Worm (Caenorhabditis elegans) whole organism, midembryonic: ENCODE results near the gene Y68A4A.13.

ENCODE experiments used
- T22C8.4 ChIP-seq: fragments of 200-800 bp; sonication (Bioruptor generic); IDR thresholded peaks from 2 replicates; pipeline ENCODE4 v1.3.6; 2022; ENCODE audit warnings: missing genetic modification characterization, missing compliant biosample characterization
- cog-1 ChIP-seq: sonication (generic microtip); optimal IDR thresholded peaks from 2 replicates; lab custom pipeline; 2016; ENCODE audit warnings: missing genetic modification characterization, missing compliant biosample characterization
- flt-1 ChIP-seq: fragments of 200-800 bp; sonication (Bioruptor generic); IDR thresholded peaks from 2 replicates; pipeline ENCODE4 v1.3.6; 2022; ENCODE audit warnings: missing genetic modification characterization, missing compliant biosample characterization
- klf-2 ChIP-seq: fragments of 200-800 bp; sonication (Bioruptor generic); conservative IDR thresholded peaks from 2 replicates; pipeline ENCODE4 v1.3.6; 2022; ENCODE audit warnings: missing genetic modification reagents, missing genetic modification characterization, missing compliant biosample characterization
- med-1 ChIP-seq: sonication (generic microtip); optimal IDR thresholded peaks from 2 replicates; lab custom pipeline; 2017; ENCODE audit warnings: missing genetic modification characterization, mild to moderate bottlenecking, missing compliant biosample characterization, antibody characterized with exemption, missing genetic modification reagents; ENCODE audit not compliant: insufficient read depth
- ref-1 ChIP-seq: fragments of 200-800 bp; sonication (Bioruptor generic); conservative IDR thresholded peaks from 2 replicates; pipeline ENCODE4 v1.3.6; 2022; ENCODE audit warnings: missing genetic modification reagents, missing genetic modification characterization, missing compliant biosample characterization
- tab-1 ChIP-seq: fragments of 200-800 bp; sonication (Bioruptor generic); IDR thresholded peaks from 2 replicates; pipeline ENCODE4 v1.3.6; 2022; ENCODE audit warnings: missing genetic modification characterization, missing compliant biosample characterization
- ztf-23 ChIP-seq: fragments of 200-800 bp; sonication (Bioruptor generic); IDR thresholded peaks from 2 replicates; pipeline ENCODE4 v1.3.6; 2022; ENCODE audit warnings: missing genetic modification reagents, missing genetic modification characterization, missing compliant biosample characterization
- ztf-29 ChIP-seq: fragments of 200-800 bp; sonication (Bioruptor generic); IDR thresholded peaks from 2 replicates; pipeline ENCODE4 v1.3.6; 2022; ENCODE audit warnings: missing genetic modification reagents, missing genetic modification characterization, missing compliant biosample characterization

Y68A4A.13 gene

ce11 chrV:17241278-17241661 is 33.3 kb upstream of the Y68A4A.13 start:
- TF ChIP-seq med-1 (GFP tag; lab: Kevin White, UChicago): no peak
- no peak for TF ChIP-seq ztf-29 (GFP tag; lab: Robert Waterston, UW)
- no peak for TF ChIP-seq tab-1 (GFP tag; lab: Robert Waterston, UW)
- no peak for TF ChIP-seq ref-1 (GFP tag; lab: Robert Waterston, UW)
- TF ChIP-seq klf-2 (GFP tag; lab: Robert Waterston, UW): no peak
- no peak for TF ChIP-seq ztf-23 (GFP tag; lab: Robert Waterston, UW)
- TF ChIP-seq T22C8.4 (GFP tag; lab: Robert Waterston, UW): no peak
- no peak for TF ChIP-seq flt-1 (GFP tag; lab: Robert Waterston, UW)
- no peak for TF ChIP-seq cog-1 (tag; lab: Kevin White, UChicago)

- TF ChIP-seq ref-1 (GFP tag; lab: Robert Waterston, UW) (no peak), ztf-29 (GFP tag; lab: Robert Waterston, UW) (no peak), cog-1 (tag; lab: Kevin White, UChicago) (no peak), T22C8.4 (GFP tag; lab: Robert Waterston, UW) (no peak)
Observed at ce11 chrV:17240579-17241277, 32.8 kb upstream of the Y68A4A.13 start.

ce11 chrV:17238799-17239198 is 30.9 kb upstream of the Y68A4A.13 start, which contains the start of gene T19C9.8:
Gene T19C9.8 (plus strand): TSS chrV:17239097.
- TF ChIP-seq ref-1 (GFP tag; lab: Robert Waterston, UW): no peak
- TF ChIP-seq flt-1 (GFP tag; lab: Robert Waterston, UW): no peak
- TF ChIP-seq med-1 (GFP tag; lab: Kevin White, UChicago): no peak
- no peak for TF ChIP-seq tab-1 (GFP tag; lab: Robert Waterston, UW)
- no peak for TF ChIP-seq ztf-29 (GFP tag; lab: Robert Waterston, UW)
- no peak for TF ChIP-seq T22C8.4 (GFP tag; lab: Robert Waterston, UW)
- TF ChIP-seq ztf-23 (GFP tag; lab: Robert Waterston, UW): no peak
- TF ChIP-seq cog-1 (tag; lab: Kevin White, UChicago): no peak
- no peak for TF ChIP-seq klf-2 (GFP tag; lab: Robert Waterston, UW)

- TF ChIP-seq ztf-23 (GFP tag; lab: Robert Waterston, UW): no peak
- no peak for TF ChIP-seq tab-1 (GFP tag; lab: Robert Waterston, UW)
- no peak for TF ChIP-seq ztf-29 (GFP tag; lab: Robert Waterston, UW)
- TF ChIP-seq flt-1 (GFP tag; lab: Robert Waterston, UW): no peak
- TF ChIP-seq med-1 (GFP tag; lab: Kevin White, UChicago): no peak
- no peak for TF ChIP-seq T22C8.4 (GFP tag; lab: Robert Waterston, UW)
- TF ChIP-seq klf-2 (GFP tag; lab: Robert Waterston, UW): no peak
- no peak for TF ChIP-seq ref-1 (GFP tag; lab: Robert Waterston, UW)
- TF ChIP-seq cog-1 (tag; lab: Kevin White, UChicago): no peak
Observed at ce11 chrV:17236345-17236744, 28.4 kb upstream of the Y68A4A.13 start, which contains the start of gene T19C9.10. Gene T19C9.10 (plus strand): TSS chrV:17236592.

- TF ChIP-seq ref-1 (GFP tag; lab: Robert Waterston, UW) (no peak), med-1 (GFP tag; lab: Kevin White, UChicago) (no peak), flt-1 (GFP tag; lab: Robert Waterston, UW) (no peak), T22C8.4 (GFP tag; lab: Robert Waterston, UW) (no peak), klf-2 (GFP tag; lab: Robert Waterston, UW) (no peak), tab-1 (GFP tag; lab: Robert Waterston, UW) (no peak), cog-1 (tag; lab: Kevin White, UChicago) (no peak), ztf-29 (GFP tag; lab: Robert Waterston, UW) (no peak), ztf-23 (GFP tag; lab: Robert Waterston, UW) (no peak)
Observed at ce11 chrV:17232403-17232802, 24.5 kb upstream of the Y68A4A.13 start.

ce11 chrV:17226119-17226518 is 18.2 kb upstream of the Y68A4A.13 start, which contains the start of gene srh-112:
Gene srh-112 (minus strand): TSS chrV:17226219.
- TF ChIP-seq ztf-23 (GFP tag; lab: Robert Waterston, UW) (no peak), ztf-29 (GFP tag; lab: Robert Waterston, UW) (no peak), flt-1 (GFP tag; lab: Robert Waterston, UW) (no peak), klf-2 (GFP tag; lab: Robert Waterston, UW) (no peak), T22C8.4 (GFP tag; lab: Robert Waterston, UW) (no peak), ref-1 (GFP tag; lab: Robert Waterston, UW) (no peak), med-1 (GFP tag; lab: Kevin White, UChicago) (no peak), tab-1 (GFP tag; lab: Robert Waterston, UW) (no peak), cog-1 (tag; lab: Kevin White, UChicago) (no peak)

- TF ChIP-seq ref-1 (GFP tag; lab: Robert Waterston, UW): no peak
Observed at ce11 chrV:17225389-17225788, 17.4 kb upstream of the Y68A4A.13 start, which contains the start of gene scl-25. Gene scl-25 (plus strand): TSS chrV:17225689.

ce11 chrV:17223305-17223704 is 15.4 kb upstream of the Y68A4A.13 start, which contains the start of gene srh-252:
Gene srh-252 (minus strand): TSS chrV:17223405.
- TF ChIP-seq klf-2 (GFP tag; lab: Robert Waterston, UW) (no peak), ztf-23 (GFP tag; lab: Robert Waterston, UW) (no peak), cog-1 (tag; lab: Kevin White, UChicago) (no peak), ztf-29 (GFP tag; lab: Robert Waterston, UW) (no peak), T22C8.4 (GFP tag; lab: Robert Waterston, UW) (no peak), ref-1 (GFP tag; lab: Robert Waterston, UW) (no peak), med-1 (GFP tag; lab: Kevin White, UChicago) (no peak), tab-1 (GFP tag; lab: Robert Waterston, UW) (no peak)

ce11 chrV:17220345-17220744 is 12.4 kb upstream of the Y68A4A.13 start, which contains the start of gene srh-109:
Gene srh-109 (minus strand): TSS chrV:17220445.
- no peak for TF ChIP-seq tab-1 (GFP tag; lab: Robert Waterston, UW)
- no peak for TF ChIP-seq ztf-29 (GFP tag; lab: Robert Waterston, UW)
- TF ChIP-seq ztf-23 (GFP tag; lab: Robert Waterston, UW): no peak
- TF ChIP-seq ref-1 (GFP tag; lab: Robert Waterston, UW): no peak
- no peak for TF ChIP-seq cog-1 (tag; lab: Kevin White, UChicago)
- no peak for TF ChIP-seq T22C8.4 (GFP tag; lab: Robert Waterston, UW)
- no peak for TF ChIP-seq klf-2 (GFP tag; lab: Robert Waterston, UW)
